Fruit fly (Drosophila melanogaster) whole organism, adult: ENCODE results near the gene COX7AL2.

Experiments used
- CG14711 ChIP-seq: fragments of 200-800 bp; sonication (Bioruptor generic); optimal IDR thresholded peaks from 2 replicates; lab custom pipeline; 2018; ENCODE audit warnings: missing biosample characterization, mild to moderate bottlenecking, missing genetic modification characterization, moderate library complexity
- CG5204 ChIP-seq: fragments of 200-800 bp; sonication (Bioruptor generic); optimal IDR thresholded peaks from 2 replicates; lab custom pipeline; 2016; ENCODE audit warnings: missing biosample characterization, missing genetic modification characterization
- CG7045 ChIP-seq: fragments of 200-800 bp; sonication (Bioruptor generic); optimal IDR thresholded peaks from 2 replicates; lab custom pipeline; 2017; ENCODE audit warnings: missing biosample characterization, mild to moderate bottlenecking, missing genetic modification characterization
- CG7101 ChIP-seq: fragments of 200-800 bp; sonication (Bioruptor generic); optimal IDR thresholded peaks from 2 replicates; lab custom pipeline; 2018; ENCODE audit warnings: missing biosample characterization, mild to moderate bottlenecking, missing genetic modification characterization, moderate library complexity
- Crg-1 ChIP-seq: fragments of 200-800 bp; sonication (Bioruptor generic); optimal IDR thresholded peaks from 2 replicates; lab custom pipeline; 2016; ENCODE audit warnings: missing biosample characterization, missing genetic modification characterization
- Hr96 ChIP-seq: fragments of 200-800 bp; sonication (Bioruptor generic); optimal IDR thresholded peaks from 2 replicates; lab custom pipeline; 2016; ENCODE audit warnings: missing biosample characterization, missing genetic modification characterization
- Mnt ChIP-seq: fragments of 200-800 bp; sonication (Bioruptor generic); optimal IDR thresholded peaks from 2 replicates; lab custom pipeline; 2016; ENCODE audit warnings: missing biosample characterization, mild to moderate bottlenecking, missing genetic modification characterization
- kay ChIP-seq: fragments of 200-800 bp; sonication (Bioruptor generic); peaks from one replicate; lab custom pipeline; 2016; ENCODE audit warnings: missing biosample characterization, missing genetic modification characterization, borderline replicate concordance
- pad ChIP-seq: fragments of 200-800 bp; sonication (Bioruptor generic); optimal IDR thresholded peaks from 3 replicates; lab custom pipeline; 2017; ENCODE audit warnings: missing biosample characterization, missing genetic modification characterization, mild to moderate bottlenecking, moderate library complexity, missing genetic modification reagents
- toe ChIP-seq: fragments of 200-800 bp; sonication (Bioruptor generic); optimal IDR thresholded peaks from 2 replicates; lab custom pipeline; 2016; ENCODE audit warnings: missing biosample characterization, missing genetic modification characterization

DNA sequence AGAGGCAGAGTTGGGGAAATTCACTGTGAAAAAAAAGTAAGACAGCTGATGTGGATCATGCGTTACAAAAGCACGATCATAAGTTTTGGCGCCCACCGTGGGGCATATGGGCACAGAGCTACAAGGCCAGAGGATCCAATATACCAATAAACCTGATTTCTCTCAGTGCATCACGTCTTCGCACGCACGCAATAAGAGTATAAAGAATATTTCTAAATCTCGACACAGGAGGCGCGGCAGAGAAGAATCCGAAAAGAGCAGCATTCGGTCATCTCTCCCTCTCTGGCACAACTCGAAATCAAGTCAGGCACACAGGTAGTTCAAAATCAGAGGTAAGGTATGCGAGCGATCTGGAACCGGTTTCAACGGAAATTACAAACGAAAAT, 34.2 kb downstream of the COX7AL2 start:
- TF ChIP-seq kay (GFP tag; lab: Kevin White, UChicago) (no peak), Hr96 (no peak), Mnt (GFP tag; lab: Kevin White, UChicago) (no peak), pad (GFP tag; lab: Kevin White, UChicago) (no peak), CG7045 (GFP tag; lab: Kevin White, UChicago) (no peak), Crg-1 (no peak), CG5204 (no peak), toe (GFP tag; lab: Kevin White, UChicago) (no peak), CG7101 (tag; lab: Kevin White, UChicago) (no peak), CG14711 (tag; lab: Kevin White, UChicago) (no peak)
